Fruit fly (Drosophila melanogaster) whole organism: ENCODE measurements around the gene Srp68.

Source experiments
- CG8478 ChIP-seq: fragments of >200 bp; optimal IDR thresholded peaks from 2 replicates; lab custom pipeline; 2018; ENCODE audit warnings: inconsistent platforms
- Dll ChIP-seq: fragments of >200 bp; optimal IDR thresholded peaks from 2 replicates; lab custom pipeline; 2017
- EcR ChIP-seq, 2 experiments: fragments of >200 bp; optimal IDR thresholded peaks; 2 replicates each; lab custom pipeline; 2017; ENCODE audit warnings: missing biosample characterization in 2 of 2, missing genetic modification characterization in 2 of 2, missing genetic modification reagents in 2 of 2
- pan ChIP-seq: fragments of >200 bp; optimal IDR thresholded peaks from 2 replicates; lab custom pipeline; 2017
- psq ChIP-seq: fragments of >200 bp; optimal IDR thresholded peaks from 2 replicates; lab custom pipeline; 2017
- usp ChIP-seq: fragments of >200 bp; optimal IDR thresholded peaks from 2 replicates; lab custom pipeline; 2017; ENCODE audit warnings: missing biosample characterization, missing genetic modification characterization, mixed read lengths

dm6 chr3L:9017414-9017813, 42.6 kb downstream of the Srp68 start:
- no peak for TF ChIP-seq Dll (lab: Kevin White, UChicago)
- no peak for TF ChIP-seq CG8478
- no peak for TF ChIP-seq psq (lab: Kevin White, UChicago)
- no peak for TF ChIP-seq usp (GFP tag; lab: Kevin White, UChicago)
- TF ChIP-seq pan (lab: Kevin White, UChicago), result no peak
- no peak for TF ChIP-seq EcR (GFP tag; optimal IDR thresholded peaks at IDR 0.05; lab: Kevin White, UChicago)
